ENCODE assay signal across 1 fruit fly cellular context in genomic region chr3L:16659959-16660870, dm6.
TF ChIP-seq lines count a peak whose summit lies in the region.

No protein-coding gene starts in this region.

TF ChIP-seq in whole organism, embryonic, 481 proteins besides CTCF, POLR2A, EP300 and RAD21 (continued from another document and continues in another):
- TF ChIP-seq aop (GFP tag; IDR thresholded peaks at IDR 0.05; lab: Robert Waterston, UW) = peak; percentile 41; the same call in 1 of the 2 replicates
- TF ChIP-seq dimm (GFP tag; IDR thresholded peaks at IDR 0.05; lab: Robert Waterston, UW) = peak; percentile 80
- peak; percentile 83 for TF ChIP-seq CG17612 (GFP tag; IDR thresholded peaks at IDR 0.05; lab: Robert Waterston, UW)
- TF ChIP-seq CG18599 (GFP tag; optimal IDR thresholded peaks at IDR 0.05; lab: Kevin White, UChicago) = peak; percentile 98
- peak; percentile 98 for TF ChIP-seq BtbVII (GFP tag; optimal IDR thresholded peaks at IDR 0.05; lab: Kevin White, UChicago)
- TF ChIP-seq NFAT (GFP tag; IDR thresholded peaks at IDR 0.05; lab: Robert Waterston, UW) = peak; percentile 92
- TF ChIP-seq sug (tag; optimal IDR thresholded peaks at IDR 0.05; lab: Kevin White, UChicago) = peak; percentile 88
- TF ChIP-seq CG3065 (GFP tag; optimal IDR thresholded peaks at IDR 0.05; lab: Kevin White, UChicago) = peak; percentile 89
- no peak for TF ChIP-seq h (optimal IDR thresholded peaks at IDR 0.05; lab: Kevin White, UChicago)
- peak; percentile 91 for TF ChIP-seq CG9932 (GFP tag; IDR thresholded peaks at IDR 0.05; lab: Robert Waterston, UW)
- peak; percentile 91 for TF ChIP-seq shn (GFP tag; optimal IDR thresholded peaks at IDR 0.05; lab: Kevin White, UChicago)
- peak; percentile 92 for TF ChIP-seq sens-2 (GFP tag; IDR thresholded peaks at IDR 0.05; lab: Robert Waterston, UW)
- peak; percentile 94 for TF ChIP-seq Vsx1 (GFP tag; optimal IDR thresholded peaks at IDR 0.05; lab: Kevin White, UChicago)
- TF ChIP-seq BEAF-32 (GFP tag; optimal IDR thresholded peaks at IDR 0.05; lab: Kevin White, UChicago) = peak; percentile 4
- TF ChIP-seq crp (GFP tag; optimal IDR thresholded peaks at IDR 0.05; lab: Kevin White, UChicago) = peak; percentile 35 to 63
- peak; percentile 98 for TF ChIP-seq Oli (tag; optimal IDR thresholded peaks at IDR 0.05; lab: Kevin White, UChicago)
- TF ChIP-seq Doc2 (GFP tag; IDR thresholded peaks at IDR 0.05; lab: Robert Waterston, UW) = peak; percentile 82
- TF ChIP-seq her (GFP tag; optimal IDR thresholded peaks at IDR 0.05; lab: Kevin White, UChicago) = peak; percentile 81
- peak; percentile 94 for TF ChIP-seq CG16815 (GFP tag; optimal IDR thresholded peaks at IDR 0.05; lab: Kevin White, UChicago)
- peak; percentile 91 for TF ChIP-seq crc (GFP tag; optimal IDR thresholded peaks at IDR 0.05; lab: Kevin White, UChicago)
- peak; percentile 95 for TF ChIP-seq klu (GFP tag; IDR thresholded peaks at IDR 0.05; lab: Robert Waterston, UW)
- TF ChIP-seq bsh (GFP tag; optimal IDR thresholded peaks at IDR 0.05; lab: Kevin White, UChicago) = peak; percentile 95 to 97
- TF ChIP-seq CG9215 (GFP tag; IDR thresholded peaks at IDR 0.05; lab: Robert Waterston, UW) = peak; percentile 93
- TF ChIP-seq salm (tag; optimal IDR thresholded peaks at IDR 0.05; lab: Kevin White, UChicago) = peak; percentile 95
- peak; percentile 98 for TF ChIP-seq tio (GFP tag; optimal IDR thresholded peaks at IDR 0.05; lab: Kevin White, UChicago)
- TF ChIP-seq Dref (GFP tag; IDR thresholded peaks at IDR 0.05; lab: Robert Waterston, UW) = no peak
- no peak for TF ChIP-seq Sin3A (optimal IDR thresholded peaks at IDR 0.05; lab: Kevin White, UChicago)
- peak; percentile 87 for TF ChIP-seq Oaz (GFP tag; IDR thresholded peaks at IDR 0.05; lab: Robert Waterston, UW)
- peak; percentile 82 for TF ChIP-seq CG18011 (GFP tag; optimal IDR thresholded peaks at IDR 0.05; lab: Kevin White, UChicago)
- TF ChIP-seq TFAM (GFP tag; optimal IDR thresholded peaks at IDR 0.05; lab: Kevin White, UChicago) = peak; percentile 85
- peak; percentile 87 for TF ChIP-seq CG1603 (tag; optimal IDR thresholded peaks at IDR 0.05; lab: Kevin White, UChicago)
- TF ChIP-seq lov (optimal IDR thresholded peaks at IDR 0.05; lab: Kevin White, UChicago) = no peak
- peak; percentile 90; the same call in 2 of the 3 replicates for TF ChIP-seq lov (GFP tag; IDR thresholded peaks at IDR 0.05; lab: Robert Waterston, UW)
- peak; percentile 92 for TF ChIP-seq Nf-YA (GFP tag; IDR thresholded peaks at IDR 0.05; lab: Robert Waterston, UW)
- peak in 1 of 2 experiments; percentile 89 for TF ChIP-seq Hr78 (GFP tag; optimal IDR thresholded peaks at IDR 0.05; lab: Kevin White, UChicago)
- TF ChIP-seq sens (GFP tag; lab: Kevin White, UChicago) = peak; percentile 99
- peak; percentile 89 for TF ChIP-seq CG11247 (GFP tag; IDR thresholded peaks at IDR 0.05; lab: Robert Waterston, UW)
- peak; percentile 74 for TF ChIP-seq Myb (GFP tag; optimal IDR thresholded peaks at IDR 0.05; lab: Kevin White, UChicago)
- TF ChIP-seq Usf (GFP tag; optimal IDR thresholded peaks at IDR 0.05; lab: Kevin White, UChicago) = peak; percentile 89
- peak; percentile 97 for TF ChIP-seq CG13296 (GFP tag; optimal IDR thresholded peaks at IDR 0.05; lab: Kevin White, UChicago)
- peak; percentile 95 for TF ChIP-seq bab2 (GFP tag; optimal IDR thresholded peaks at IDR 0.05; lab: Kevin White, UChicago)
- peak; percentile 98 for TF ChIP-seq HHEX (GFP tag; optimal IDR thresholded peaks at IDR 0.05; lab: Kevin White, UChicago)
- peak; percentile 95 for TF ChIP-seq CG1529 (GFP tag; optimal IDR thresholded peaks at IDR 0.05; lab: Kevin White, UChicago)
- TF ChIP-seq NC2α (GFP tag; optimal IDR thresholded peaks at IDR 0.05; lab: Kevin White, UChicago) = peak; percentile 78
- TF ChIP-seq nom (GFP tag; optimal IDR thresholded peaks at IDR 0.05; lab: Kevin White, UChicago) = peak; percentile 88
- TF ChIP-seq Sox102F (GFP tag; optimal IDR thresholded peaks at IDR 0.05; lab: Kevin White, UChicago) = peak; percentile 97
- TF ChIP-seq CG13624 (GFP tag; optimal IDR thresholded peaks at IDR 0.05; lab: Kevin White, UChicago) = peak; percentile 91
- peak; percentile 99 for TF ChIP-seq dmrt99B (tag; optimal IDR thresholded peaks at IDR 0.05; lab: Kevin White, UChicago)
- TF ChIP-seq CG8359 (GFP tag; optimal IDR thresholded peaks at IDR 0.05; lab: Kevin White, UChicago; ENCODE audit: borderline replicate concordance) = peak; percentile 92
- peak; percentile 50 for TF ChIP-seq bigmax (GFP tag; optimal IDR thresholded peaks at IDR 0.05; lab: Kevin White, UChicago)
- peak; percentile 91 for TF ChIP-seq D19B (GFP tag; optimal IDR thresholded peaks at IDR 0.05; lab: Kevin White, UChicago)
- TF ChIP-seq CG10431 (GFP tag; optimal IDR thresholded peaks at IDR 0.05; lab: Kevin White, UChicago) = peak; percentile 90
- 0 out of 3 replicates have a peak, but pooled peaks have one; percentile 36 for TF ChIP-seq z (GFP tag; IDR thresholded peaks at IDR 0.05; lab: Robert Waterston, UW)
- peak; percentile 98 for TF ChIP-seq Hmr (GFP tag; optimal IDR thresholded peaks at IDR 0.05; lab: Kevin White, UChicago)
- peak; percentile 92 for TF ChIP-seq Optix (GFP tag; IDR thresholded peaks at IDR 0.05; lab: Robert Waterston, UW)
- peak; percentile 95 for TF ChIP-seq CG3847 (GFP tag; IDR thresholded peaks at IDR 0.05; lab: Robert Waterston, UW)
- peak; percentile 83 for TF ChIP-seq CG15696 (tag; optimal IDR thresholded peaks at IDR 0.05; lab: Kevin White, UChicago)
- peak; percentile 89 for TF ChIP-seq wdn (GFP tag; IDR thresholded peaks at IDR 0.05; lab: Robert Waterston, UW)
- no peak for TF ChIP-seq yki (optimal IDR thresholded peaks at IDR 0.05; lab: Kevin White, UChicago)
- peak; percentile 95 for TF ChIP-seq CG11456 (GFP tag; IDR thresholded peaks at IDR 0.05; lab: Robert Waterston, UW)
- TF ChIP-seq CG6254 (GFP tag; optimal IDR thresholded peaks at IDR 0.05; lab: Kevin White, UChicago) = peak; percentile 96
- TF ChIP-seq Sry-δ (GFP tag; optimal IDR thresholded peaks at IDR 0.05; lab: Kevin White, UChicago) = peak; percentile 49
- no peak for TF ChIP-seq fru (optimal IDR thresholded peaks at IDR 0.05; lab: Kevin White, UChicago)
- peak; percentile 30 for TF ChIP-seq MESR4 (GFP tag; optimal IDR thresholded peaks at IDR 0.05; lab: Kevin White, UChicago)
- peak; percentile 73 for TF ChIP-seq gcm2 (GFP tag; optimal IDR thresholded peaks at IDR 0.05; lab: Kevin White, UChicago)
- TF ChIP-seq CG12942 (GFP tag; optimal IDR thresholded peaks at IDR 0.05; lab: Kevin White, UChicago) = peak; percentile 94
- peak; percentile 73 for TF ChIP-seq CG31365 (tag; optimal IDR thresholded peaks at IDR 0.05; lab: Kevin White, UChicago)
- TF ChIP-seq CG34422 (GFP tag; IDR thresholded peaks at IDR 0.05; lab: Robert Waterston, UW) = peak; percentile 92
- peak; percentile 96 for TF ChIP-seq CG15011 (GFP tag; optimal IDR thresholded peaks at IDR 0.05; lab: Kevin White, UChicago)
- TF ChIP-seq al (GFP tag; IDR thresholded peaks at IDR 0.05; lab: Robert Waterston, UW) = peak; percentile 86
- peak; percentile 93 for TF ChIP-seq fd64A (GFP tag; optimal IDR thresholded peaks at IDR 0.05; lab: Kevin White, UChicago)
- TF ChIP-seq Mrtf (GFP tag; IDR thresholded peaks at IDR 0.05; lab: Robert Waterston, UW) = peak; percentile 91
- peak; percentile 93 for TF ChIP-seq pnt (GFP tag; optimal IDR thresholded peaks at IDR 0.05; lab: Kevin White, UChicago)
- peak; percentile 92 for TF ChIP-seq CG31224 (GFP tag; IDR thresholded peaks at IDR 0.05; lab: Robert Waterston, UW)
- TF ChIP-seq tap (tag; optimal IDR thresholded peaks at IDR 0.05; lab: Kevin White, UChicago) = peak; percentile 95
- peak; percentile 95 for TF ChIP-seq chn (GFP tag; optimal IDR thresholded peaks at IDR 0.05; lab: Kevin White, UChicago)
- TF ChIP-seq CG6765 (GFP tag; optimal IDR thresholded peaks at IDR 0.05; lab: Kevin White, UChicago) = peak; percentile 92
- peak; percentile 98 for TF ChIP-seq fd96Cb (tag; optimal IDR thresholded peaks at IDR 0.05; lab: Kevin White, UChicago)
- peak; percentile 88 for TF ChIP-seq twi (tag; optimal IDR thresholded peaks at IDR 0.05; lab: Kevin White, UChicago)
- TF ChIP-seq Hey (tag; optimal IDR thresholded peaks at IDR 0.05; lab: Kevin White, UChicago) = peak; percentile 20
- TF ChIP-seq CG10654 (GFP tag; optimal IDR thresholded peaks at IDR 0.05; lab: Kevin White, UChicago) = peak; percentile 95
- TF ChIP-seq CG7745 (tag; optimal IDR thresholded peaks at IDR 0.05; lab: Kevin White, UChicago) = peak; percentile 38
- TF ChIP-seq Fer1 (GFP tag; optimal IDR thresholded peaks at IDR 0.05; lab: Kevin White, UChicago) = peak; percentile 97
- TF ChIP-seq ftz-f1 (GFP tag; optimal IDR thresholded peaks at IDR 0.05; lab: Kevin White, UChicago) = peak; percentile 54
- peak; percentile 95 for TF ChIP-seq CG14441 (GFP tag; IDR thresholded peaks at IDR 0.05; lab: Robert Waterston, UW)
- TF ChIP-seq emc (GFP tag; optimal IDR thresholded peaks at IDR 0.05; lab: Kevin White, UChicago) = peak; percentile 86
- TF ChIP-seq CG6813 (GFP tag; optimal IDR thresholded peaks at IDR 0.05; lab: Kevin White, UChicago) = peak; percentile 95
- peak; percentile 97 for TF ChIP-seq CG15269 (tag; optimal IDR thresholded peaks at IDR 0.05; lab: Kevin White, UChicago)
- TF ChIP-seq Fer2 (tag; optimal IDR thresholded peaks at IDR 0.05; lab: Kevin White, UChicago) = peak; percentile 94
- TF ChIP-seq CG18262 (tag; optimal IDR thresholded peaks at IDR 0.05; lab: Kevin White, UChicago) = peak; percentile 98
- TF ChIP-seq CG8478 (optimal IDR thresholded peaks at IDR 0.05; lab: Kevin White, UChicago) = no peak
- TF ChIP-seq CG10209 (GFP tag; optimal IDR thresholded peaks at IDR 0.05; lab: Kevin White, UChicago) = peak; percentile 97
- peak; percentile 98 for TF ChIP-seq lab (GFP tag; optimal IDR thresholded peaks at IDR 0.05; lab: Kevin White, UChicago)
- peak; percentile 91 for TF ChIP-seq gsb (GFP tag; IDR thresholded peaks at IDR 0.05; lab: Robert Waterston, UW)
- peak; percentile 84 for TF ChIP-seq CG10959 (GFP tag; IDR thresholded peaks at IDR 0.05; lab: Robert Waterston, UW)
- TF ChIP-seq Xrp1 (GFP tag; IDR thresholded peaks at IDR 0.05; lab: Robert Waterston, UW) = peak; percentile 96
- TF ChIP-seq Ets65A (GFP tag; lab: Kevin White, UChicago) = peak; percentile 99
- peak; percentile 96 for TF ChIP-seq unpg (GFP tag; optimal IDR thresholded peaks at IDR 0.05; lab: Kevin White, UChicago)
- TF ChIP-seq CG17359 (tag; optimal IDR thresholded peaks at IDR 0.05; lab: Kevin White, UChicago) = peak; percentile 98
- peak; percentile 94 for TF ChIP-seq CG32772 (GFP tag; IDR thresholded peaks at IDR 0.05; lab: Robert Waterston, UW)
- no peak for TF ChIP-seq Dp (GFP tag; optimal IDR thresholded peaks at IDR 0.05; lab: Kevin White, UChicago)
- peak; percentile 77 for TF ChIP-seq wek (GFP tag; optimal IDR thresholded peaks at IDR 0.05; lab: Kevin White, UChicago)
- peak; percentile 86 for TF ChIP-seq NK7.1 (GFP tag; optimal IDR thresholded peaks at IDR 0.05; lab: Kevin White, UChicago)
- peak; percentile 68 for TF ChIP-seq ab (GFP tag; optimal IDR thresholded peaks at IDR 0.05; lab: Kevin White, UChicago)
- no peak for TF ChIP-seq Dfd (GFP tag; optimal IDR thresholded peaks at IDR 0.05; lab: Kevin White, UChicago)
- TF ChIP-seq ase (GFP tag; IDR thresholded peaks at IDR 0.05; lab: Robert Waterston, UW) = peak; percentile 91
- TF ChIP-seq jumu (GFP tag; optimal IDR thresholded peaks at IDR 0.05; lab: Kevin White, UChicago) = peak; percentile 92
- peak; percentile 95 for TF ChIP-seq CG2875 (GFP tag; optimal IDR thresholded peaks at IDR 0.05; lab: Kevin White, UChicago)
- TF ChIP-seq repo (GFP tag; optimal IDR thresholded peaks at IDR 0.05; lab: Kevin White, UChicago) = peak; percentile 90
- peak; percentile 95 for TF ChIP-seq D19A (tag; optimal IDR thresholded peaks at IDR 0.05; lab: Kevin White, UChicago)
- peak; percentile 79 for TF ChIP-seq CG2116 (GFP tag; optimal IDR thresholded peaks at IDR 0.05; lab: Kevin White, UChicago)
- TF ChIP-seq CG12299 (tag; optimal IDR thresholded peaks at IDR 0.05; lab: Kevin White, UChicago) = peak; percentile 95
- TF ChIP-seq vvl (GFP tag; IDR thresholded peaks at IDR 0.05; lab: Robert Waterston, UW) = peak; percentile 96
- TF ChIP-seq gem (tag; optimal IDR thresholded peaks at IDR 0.05; lab: Kevin White, UChicago) = peak; percentile 99
- TF ChIP-seq CG6175 (GFP tag; IDR thresholded peaks at IDR 0.05; lab: Robert Waterston, UW) = peak; percentile 83
- TF ChIP-seq Max (GFP tag; optimal IDR thresholded peaks at IDR 0.05; lab: Kevin White, UChicago) = peak; percentile 98
- TF ChIP-seq CG5245 (GFP tag; optimal IDR thresholded peaks at IDR 0.05; lab: Kevin White, UChicago) = peak; percentile 95
- peak; percentile 94 for TF ChIP-seq so (GFP tag; IDR thresholded peaks at IDR 0.05; lab: Robert Waterston, UW)
- peak; percentile 94 for TF ChIP-seq CG17328 (GFP tag; IDR thresholded peaks at IDR 0.05; lab: Robert Waterston, UW)
- TF ChIP-seq CG3281 (GFP tag; optimal IDR thresholded peaks at IDR 0.05; lab: Kevin White, UChicago) = peak; percentile 98
- no peak for TF ChIP-seq hbn (GFP tag; IDR thresholded peaks at IDR 0.05; lab: Robert Waterston, UW; ENCODE audit: partially characterized antibody)
- no peak for TF ChIP-seq br (optimal IDR thresholded peaks at IDR 0.05; lab: Kevin White, UChicago)
- TF ChIP-seq Kr (GFP tag; optimal IDR thresholded peaks at IDR 0.05; lab: Kevin White, UChicago) = peak; percentile 14
- peak; percentile 89 for TF ChIP-seq gro (GFP tag; optimal IDR thresholded peaks at IDR 0.05; lab: Kevin White, UChicago)
- TF ChIP-seq nerfin-1 (tag; optimal IDR thresholded peaks at IDR 0.05; lab: Kevin White, UChicago) = peak; percentile 96
- TF ChIP-seq sisA (GFP tag; IDR thresholded peaks at IDR 0.05; lab: Robert Waterston, UW) = peak; percentile 96
- peak; percentile 98 for TF ChIP-seq CG8924 (tag; optimal IDR thresholded peaks at IDR 0.05; lab: Kevin White, UChicago)
- no peak for TF ChIP-seq sna (GFP tag; IDR thresholded peaks at IDR 0.05; lab: Robert Waterston, UW; ENCODE audit: partially characterized antibody)
- TF ChIP-seq trh (GFP tag; optimal IDR thresholded peaks at IDR 0.05; lab: Kevin White, UChicago) = peak; percentile 93
- peak; percentile 93 for TF ChIP-seq gt (GFP tag; IDR thresholded peaks at IDR 0.05; lab: Robert Waterston, UW)
- TF ChIP-seq CG2120 (GFP tag; optimal IDR thresholded peaks at IDR 0.05; lab: Kevin White, UChicago) = peak; percentile 94
- peak; percentile 77 for TF ChIP-seq CG30020 (tag; optimal IDR thresholded peaks at IDR 0.05; lab: Kevin White, UChicago)
- peak; percentile 99 for TF ChIP-seq CG2678 (tag; optimal IDR thresholded peaks at IDR 0.05; lab: Kevin White, UChicago)
- peak; percentile 93 for TF ChIP-seq ewg (GFP tag; optimal IDR thresholded peaks at IDR 0.05; lab: Kevin White, UChicago)
